Fruit fly (Drosophila melanogaster) whole organism, wandering third instar larva: ENCODE results near the gene CG9547.
A peak's percentile ranks its signal among the peaks of the same experiment; 100 is the strongest.

Experiments
- Abd-B ChIP-seq: fragments of >200 bp; optimal IDR thresholded peaks from 2 replicates; lab custom pipeline; 2017; ENCODE audit warnings: missing biosample characterization, missing genetic modification characterization
- CG32264 ChIP-seq: fragments of 200-800 bp; sonication (Bioruptor generic); optimal IDR thresholded peaks from 2 replicates; lab custom pipeline; 2016; ENCODE audit warnings: missing biosample characterization, missing genetic modification characterization
- CG9705 ChIP-seq: fragments of 200-800 bp; sonication (Bioruptor generic); optimal IDR thresholded peaks from 2 replicates; lab custom pipeline; 2018; ENCODE audit warnings: missing biosample characterization, mild to moderate bottlenecking, missing genetic modification characterization
- CrebA ChIP-seq: fragments of 200-800 bp; sonication (Bioruptor generic); optimal IDR thresholded peaks from 2 replicates; lab custom pipeline; 2016; ENCODE audit warnings: missing biosample characterization, mild to moderate bottlenecking, missing genetic modification characterization, borderline replicate concordance
- Dfd ChIP-seq: fragments of >200 bp; optimal IDR thresholded peaks from 2 replicates; lab custom pipeline; 2017; ENCODE audit warnings: missing biosample characterization, missing genetic modification characterization
- Dif ChIP-seq: fragments of 200-275, 200-300 bp; sonication (Bioruptor generic); optimal IDR thresholded peaks from 2 replicates; lab custom pipeline; 2018; ENCODE audit warnings: missing biosample characterization, missing genetic modification characterization; ENCODE audit not compliant: partially characterized antibody
- GATAd ChIP-seq: sonication (Bioruptor generic); optimal IDR thresholded peaks from 2 replicates; lab custom pipeline; 2016; ENCODE audit warnings: missing biosample characterization, missing genetic modification characterization
- HLH106 ChIP-seq: fragments of 200-800 bp; optimal IDR thresholded peaks from 3 replicates; lab custom pipeline; 2019; ENCODE audit warnings: missing biosample characterization, mild to moderate bottlenecking, missing genetic modification characterization, moderate library complexity
- Hnf4 ChIP-seq: fragments of 200-800 bp; sonication (Bioruptor generic); optimal IDR thresholded peaks from 2 replicates; lab custom pipeline; 2016; ENCODE audit warnings: missing biosample characterization, mild to moderate bottlenecking, missing genetic modification characterization
- Hr78 ChIP-seq: fragments of >200 bp; optimal IDR thresholded peaks from 2 replicates; lab custom pipeline; 2017; ENCODE audit warnings: missing biosample characterization, missing genetic modification characterization
- Hr83 ChIP-seq: fragments of 200-300 bp; sonication (Bioruptor generic); optimal IDR thresholded peaks from 2 replicates; lab custom pipeline; 2016; ENCODE audit warnings: missing biosample characterization, mild to moderate bottlenecking, missing genetic modification characterization, moderate library complexity; ENCODE audit not compliant: poor library complexity, severe bottlenecking
- Jra ChIP-seq: sonication (Bioruptor generic); optimal IDR thresholded peaks from 2 replicates; lab custom pipeline; 2016; ENCODE audit warnings: missing biosample characterization, missing genetic modification characterization
- Mio ChIP-seq: sonication (Bioruptor generic); optimal IDR thresholded peaks from 2 replicates; lab custom pipeline; 2016; ENCODE audit warnings: missing biosample characterization, missing genetic modification characterization
- Myc ChIP-seq: fragments of >200 bp; optimal IDR thresholded peaks from 2 replicates; lab custom pipeline; 2017
- N ChIP-seq: fragments of >200 bp; optimal IDR thresholded peaks from 2 replicates; lab custom pipeline; 2018; ENCODE audit warnings: missing biosample characterization, missing external identifiers, missing genetic modification characterization
- OdsH ChIP-seq: fragments of 200-800 bp; sonication (Bioruptor generic); optimal IDR thresholded peaks from 2 replicates; lab custom pipeline; 2016; ENCODE audit warnings: missing biosample characterization, mild to moderate bottlenecking, missing genetic modification characterization
- Rel ChIP-seq, 2 experiments: fragments of 200-800 bp; sonication (Bioruptor generic) in 1 of 2; optimal IDR thresholded peaks; 2 replicates in 1 of 2; 3 replicates in 1 of 2; lab custom pipeline; 2016 to 2019; ENCODE audit warnings: mild to moderate bottlenecking in 2 of 2, missing biosample characterization in 2 of 2, missing genetic modification characterization in 2 of 2, moderate library complexity in 1 of 2
- Sp1 ChIP-seq: fragments of 200-800 bp; sonication (Bioruptor generic); optimal IDR thresholded peaks from 3 replicates; lab custom pipeline; 2019; ENCODE audit warnings: missing biosample characterization, mild to moderate bottlenecking, missing genetic modification characterization, moderate library complexity
- Vsx2 ChIP-seq: fragments of 200-300, 225-300 bp; sonication (Bioruptor generic); optimal IDR thresholded peaks from 2 replicates; lab custom pipeline; 2018; ENCODE audit warnings: missing biosample characterization, missing genetic modification characterization; ENCODE audit not compliant: partially characterized antibody
- br ChIP-seq: fragments of 200-800 bp; sonication (Bioruptor generic); optimal IDR thresholded peaks from 2 replicates; lab custom pipeline; 2016; ENCODE audit warnings: missing biosample characterization, missing genetic modification characterization
- brk ChIP-seq: fragments of 200-800 bp; sonication (Bioruptor generic); optimal IDR thresholded peaks from 2 replicates; lab custom pipeline; 2016; ENCODE audit warnings: missing biosample characterization, mild to moderate bottlenecking, missing genetic modification characterization
- dl ChIP-seq, 2 experiments: fragments of 175-275, 200-275 bp in 1 of 2; fragments of 200-275 bp in 1 of 2; sonication (Bioruptor generic); optimal IDR thresholded peaks; lab custom pipeline; 2018; ENCODE audit warnings: mild to moderate bottlenecking in 2 of 2, missing biosample characterization in 2 of 2, missing genetic modification characterization in 2 of 2, moderate library complexity in 2 of 2; ENCODE audit not compliant: partially characterized antibody in 2 of 2, insufficient read depth in 1 of 2
- dmrt93B ChIP-seq: fragments of 200-800 bp; sonication (Bioruptor generic); optimal IDR thresholded peaks from 2 replicates; lab custom pipeline; 2018; ENCODE audit warnings: missing biosample characterization, mild to moderate bottlenecking, missing genetic modification characterization
- dsf ChIP-seq: sonication (Bioruptor generic); optimal IDR thresholded peaks from 2 replicates; lab custom pipeline; 2016; ENCODE audit warnings: missing biosample characterization, missing genetic modification characterization, borderline replicate concordance
- ey ChIP-seq: fragments of 200-800 bp; sonication (Bioruptor generic); optimal IDR thresholded peaks from 2 replicates; lab custom pipeline; 2016; ENCODE audit warnings: missing biosample characterization, missing genetic modification characterization
- foxo ChIP-seq, 2 experiments: fragments of 200-800 bp; sonication (Bioruptor generic); optimal IDR thresholded peaks; 2 replicates in 1 of 2; 3 replicates in 1 of 2; lab custom pipeline; 2016 to 2017; ENCODE audit warnings: missing biosample characterization in 2 of 2, missing genetic modification characterization in 2 of 2
- fru ChIP-seq: fragments of 200-800 bp; sonication (Bioruptor generic); optimal IDR thresholded peaks from 3 replicates; lab custom pipeline; 2016; ENCODE audit warnings: missing biosample characterization, mild to moderate bottlenecking, missing genetic modification characterization
- h ChIP-seq: fragments of 200-800 bp; sonication (Bioruptor generic); optimal IDR thresholded peaks from 3 replicates; lab custom pipeline; 2016; ENCODE audit warnings: missing biosample characterization, mild to moderate bottlenecking, missing genetic modification characterization
- jim ChIP-seq: fragments of 175-275, 200-325 bp; sonication (Bioruptor generic); optimal IDR thresholded peaks from 2 replicates; lab custom pipeline; 2016; ENCODE audit warnings: missing biosample characterization, mild to moderate bottlenecking, missing genetic modification characterization
- lola ChIP-seq: fragments of >200 bp; optimal IDR thresholded peaks from 2 replicates; lab custom pipeline; 2017; ENCODE audit warnings: missing biosample characterization, missing genetic modification characterization
- pan ChIP-seq: fragments of >200 bp; optimal IDR thresholded peaks from 2 replicates; lab custom pipeline; 2017
- psq ChIP-seq: fragments of 200-800 bp; sonication (Bioruptor generic); optimal IDR thresholded peaks from 3 replicates; lab custom pipeline; 2017; ENCODE audit warnings: missing biosample characterization, mild to moderate bottlenecking, missing genetic modification characterization, moderate library complexity
- rgr ChIP-seq: fragments of 200-800 bp; sonication (Bioruptor generic); optimal IDR thresholded peaks from 3 replicates; lab custom pipeline; 2016; ENCODE audit warnings: missing biosample characterization, mild to moderate bottlenecking, missing genetic modification characterization
- sage ChIP-seq: fragments of 200-800 bp; sonication (Bioruptor generic); optimal IDR thresholded peaks from 2 replicates; lab custom pipeline; 2016; ENCODE audit warnings: missing biosample characterization, mild to moderate bottlenecking, missing genetic modification characterization
- sv ChIP-seq: fragments of 200-800 bp; sonication (Bioruptor generic); optimal IDR thresholded peaks from 3 replicates; lab custom pipeline; 2016; ENCODE audit warnings: missing biosample characterization, missing genetic modification characterization
- tai ChIP-seq: sonication (Bioruptor generic); optimal IDR thresholded peaks from 2 replicates; lab custom pipeline; 2016; ENCODE audit warnings: missing biosample characterization, missing genetic modification characterization
- usp ChIP-seq: fragments of >200 bp; optimal IDR thresholded peaks from 2 replicates; lab custom pipeline; 2017; ENCODE audit warnings: missing biosample characterization, missing genetic modification characterization
- woc ChIP-seq: sonication (Bioruptor generic); optimal IDR thresholded peaks from 2 replicates; lab custom pipeline; 2016; ENCODE audit warnings: missing biosample characterization, mild to moderate bottlenecking, missing genetic modification characterization

The CG9547 gene

dm6 chr2L:6473076-6474037 is 21.0 kb downstream of the CG9547 start, which contains the start of gene mmy (continued):
- peak; percentile 45 for TF ChIP-seq br (GFP tag; lab: Kevin White, UChicago)
- peak; percentile 33 for TF ChIP-seq Jra (GFP tag; lab: Kevin White, UChicago)
- peak in 1 of 2 experiments; percentile 59 for TF ChIP-seq foxo (GFP tag; optimal IDR thresholded peaks at IDR 0.05; lab: Kevin White, UChicago)
- TF ChIP-seq usp (GFP tag; lab: Kevin White, UChicago): no peak
- peak; percentile 52 for TF ChIP-seq sage (GFP tag; lab: Kevin White, UChicago)
- peak; percentile 9 for TF ChIP-seq woc (GFP tag; lab: Kevin White, UChicago)
- TF ChIP-seq lola: no peak
- no peak for TF ChIP-seq sv (GFP tag; lab: Kevin White, UChicago)
- peak; percentile 34 for TF ChIP-seq ey (GFP tag; lab: Kevin White, UChicago)

- TF ChIP-seq CrebA (GFP tag; lab: Kevin White, UChicago) (no peak), tai (no peak), Sp1 (peak; percentile 22), Dfd (GFP tag; lab: Kevin White, UChicago) (no peak), dsf (GFP tag; lab: Kevin White, UChicago) (no peak), usp (GFP tag; lab: Kevin White, UChicago) (no peak), Abd-B (GFP tag; lab: Kevin White, UChicago) (no peak), dmrt93B (GFP tag; lab: Kevin White, UChicago) (no peak), Hnf4 (GFP tag; lab: Kevin White, UChicago) (peak; percentile 8), Jra (GFP tag; lab: Kevin White, UChicago) (no peak), N (GFP tag; lab: Kevin White, UChicago) (no peak), Myc (lab: Kevin White, UChicago) (no peak), CG32264 (GFP tag; lab: Kevin White, UChicago) (no peak), foxo (GFP tag; optimal IDR thresholded peaks at IDR 0.05; lab: Kevin White, UChicago) (peak in 1 of 2 experiments; percentile 46), OdsH (GFP tag; lab: Kevin White, UChicago) (peak; percentile 38), fru (GFP tag; lab: Kevin White, UChicago) (peak; percentile 50), br (GFP tag; lab: Kevin White, UChicago) (peak; percentile 30), woc (GFP tag; lab: Kevin White, UChicago) (peak; percentile 60), CG9705 (GFP tag; lab: Kevin White, UChicago) (no peak), HLH106 (peak; percentile 19), pan (lab: Kevin White, UChicago) (peak; percentile 44), Rel (GFP tag; optimal IDR thresholded peaks at IDR 0.05; lab: Kevin White, UChicago) (no peak), Rel (tag; optimal IDR thresholded peaks at IDR 0.05; lab: Kevin White, UChicago) (peak; percentile 86), jim (GFP tag; lab: Kevin White, UChicago) (no peak), Hr83 (GFP tag; lab: Kevin White, UChicago) (no peak), dl (GFP tag; optimal IDR thresholded peaks at IDR 0.05; lab: Kevin White, UChicago; ENCODE audit: insufficient read depth in 1 of 2, partially characterized antibody in 2 of 2) (no peak), rgr (no peak), Vsx2 (GFP tag; lab: Kevin White, UChicago) (no peak), Dif (GFP tag; lab: Kevin White, UChicago) (peak; percentile 34), psq (GFP tag; lab: Kevin White, UChicago) (peak; percentile 13), h (peak; percentile 58), Mio (GFP tag; lab: Kevin White, UChicago) (no peak), GATAd (GFP tag; lab: Kevin White, UChicago) (no peak), lola (no peak), brk (GFP tag; lab: Kevin White, UChicago) (no peak), sv (GFP tag; lab: Kevin White, UChicago) (no peak), Hr78 (GFP tag; lab: Kevin White, UChicago) (no peak), ey (GFP tag; lab: Kevin White, UChicago) (peak; percentile 42), sage (GFP tag; lab: Kevin White, UChicago) (no peak)
These were observed 22.2 kb downstream of the CG9547 start for dm6 chr2L:6471978-6472776.
